Fruit fly (Drosophila melanogaster): ENCODE measurements around the gene CG15414.

DNA sequence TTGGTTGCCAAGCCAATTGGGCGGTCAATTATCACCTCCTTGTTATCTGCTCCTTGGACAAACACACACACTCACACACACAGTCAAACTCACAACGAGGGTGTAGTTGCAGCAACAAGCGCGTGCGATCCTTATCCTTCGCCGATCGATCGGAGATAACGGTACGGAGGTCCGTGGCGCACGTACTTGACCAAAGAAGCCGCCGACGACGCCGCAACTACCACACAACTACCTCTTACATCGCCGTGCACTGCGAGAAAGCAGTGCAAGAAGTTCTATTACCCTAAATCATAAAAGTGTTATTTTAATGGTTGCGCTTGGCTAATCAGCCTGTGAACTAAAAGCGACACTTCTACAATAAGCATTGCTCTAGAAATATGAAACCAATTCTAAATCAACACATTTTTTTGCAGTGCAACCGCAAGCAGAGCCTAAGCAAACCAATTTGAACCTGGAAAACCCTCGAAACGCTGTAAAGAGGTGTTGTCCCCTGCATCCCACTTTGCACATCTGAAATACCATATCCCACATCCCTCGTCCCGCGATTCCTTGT is 42.2 kb upstream of the CG15414 start:
- TF ChIP-seq CG8478 (optimal IDR thresholded peaks at IDR 0.05) (no peak), CTCF (optimal IDR thresholded peaks at IDR 0.05) (no peak)

All from S2 (cell line).